Worm (Caenorhabditis elegans): ENCODE measurements around the gene mlc-4.

mlc-4 gene

ce11 chrIII:3428574-3428973 lies 35.0 kb upstream of the mlc-4 start:
- TF ChIP-seq nhr-25 (tag; optimal IDR thresholded peaks at IDR 0.05) (no peak), aly-2 (tag; optimal IDR thresholded peaks at IDR 0.05) (no peak)

ce11 chrIII:3426741-3427140 lies 33.2 kb upstream of the mlc-4 start:
- TF ChIP-seq alr-1 (tag; optimal IDR thresholded peaks at IDR 0.05) (no peak), unc-55 (GFP tag; optimal IDR thresholded peaks at IDR 0.05) (no peak), lin-13 (GFP tag; optimal IDR thresholded peaks at IDR 0.05) (no peak), ztf-11 (tag; optimal IDR thresholded peaks at IDR 0.05) (no peak), crh-2 (tag; optimal IDR thresholded peaks at IDR 0.05) (no peak), sma-9 (GFP tag; optimal IDR thresholded peaks at IDR 0.05) (no peak), sma-9 (tag; optimal IDR thresholded peaks at IDR 0.05) (no peak), nhr-23 (tag; optimal IDR thresholded peaks at IDR 0.05) (no peak), sem-4 (tag; optimal IDR thresholded peaks at IDR 0.05) (no peak), gmeb-1 (tag; optimal IDR thresholded peaks at IDR 0.05) (no peak)

- TF ChIP-seq ceh-16 (tag; optimal IDR thresholded peaks at IDR 0.05) (no peak), lsy-2 (tag; optimal IDR thresholded peaks at IDR 0.05) (no peak), sma-3 (GFP tag; optimal IDR thresholded peaks at IDR 0.05) (no peak), gmeb-1 (tag; optimal IDR thresholded peaks at IDR 0.05) (no peak), nhr-11 (tag; optimal IDR thresholded peaks at IDR 0.05) (no peak), mbf-1 (tag; optimal IDR thresholded peaks at IDR 0.05) (no peak), nhr-12 (tag; optimal IDR thresholded peaks at IDR 0.05) (no peak)
Measured at ce11 chrIII:3425438-3425837, 31.9 kb upstream of the mlc-4 start, which contains the start of gene metl-18. TSS of gene metl-18 (plus strand) at chrIII:3425738.

ce11 chrIII:3423924-3424323 lies 30.3 kb upstream of the mlc-4 start:
- TF ChIP-seq sem-4 (tag; optimal IDR thresholded peaks at IDR 0.05) (no peak), sma-3 (GFP tag; optimal IDR thresholded peaks at IDR 0.05) (no peak), gmeb-1 (tag; optimal IDR thresholded peaks at IDR 0.05) (no peak), nhr-12 (tag; optimal IDR thresholded peaks at IDR 0.05) (no peak), lin-13 (GFP tag; optimal IDR thresholded peaks at IDR 0.05) (no peak), F13H6.1 (tag; optimal IDR thresholded peaks at IDR 0.05) (no peak), nhr-25 (tag; optimal IDR thresholded peaks at IDR 0.05) (no peak), skn-1 (tag; optimal IDR thresholded peaks at IDR 0.05) (no peak), nhr-129 (tag; optimal IDR thresholded peaks at IDR 0.05) (no peak), unc-62 (GFP tag; optimal IDR thresholded peaks at IDR 0.05) (no peak), ztf-4 (tag; optimal IDR thresholded peaks at IDR 0.05) (no peak), ztf-11 (tag; optimal IDR thresholded peaks at IDR 0.05) (no peak), nhr-11 (tag; optimal IDR thresholded peaks at IDR 0.05) (no peak), fos-1 (tag; optimal IDR thresholded peaks at IDR 0.05) (no peak), elt-3 (tag; optimal IDR thresholded peaks at IDR 0.05) (no peak), dmd-4 (tag; optimal IDR thresholded peaks at IDR 0.05) (no peak)

- TF ChIP-seq lin-39 (tag; optimal IDR thresholded peaks at IDR 0.05), result no peak
- no peak for TF ChIP-seq ZK546.5 (tag; optimal IDR thresholded peaks at IDR 0.05)
- TF ChIP-seq mbf-1 (tag; optimal IDR thresholded peaks at IDR 0.05), result no peak
Measured at ce11 chrIII:3418906-3419305, 25.3 kb upstream of the mlc-4 start.

- TF ChIP-seq aly-2 (tag; optimal IDR thresholded peaks at IDR 0.05) (no peak), nhr-10 (tag; optimal IDR thresholded peaks at IDR 0.05) (no peak), nhr-237 (tag; optimal IDR thresholded peaks at IDR 0.05) (no peak), alr-1 (tag; optimal IDR thresholded peaks at IDR 0.05) (no peak), nhr-6 (tag; optimal IDR thresholded peaks at IDR 0.05) (no peak), sem-4 (tag; optimal IDR thresholded peaks at IDR 0.05) (no peak), mab-5 (tag; optimal IDR thresholded peaks at IDR 0.05) (no peak), ztf-1 (GFP tag; conservative IDR thresholded peaks at IDR 0.05) (no peak), dmd-4 (tag; optimal IDR thresholded peaks at IDR 0.05) (no peak), nhr-25 (tag; optimal IDR thresholded peaks at IDR 0.05) (no peak), fos-1 (tag; optimal IDR thresholded peaks at IDR 0.05) (no peak)
Measured at ce11 chrIII:3417453-3417852, 23.9 kb upstream of the mlc-4 start.

Measured in whole organism, L2 larva.